Worm (Caenorhabditis elegans): ENCODE data around the gene F49F1.15.

Gene F49F1.15

DNA sequence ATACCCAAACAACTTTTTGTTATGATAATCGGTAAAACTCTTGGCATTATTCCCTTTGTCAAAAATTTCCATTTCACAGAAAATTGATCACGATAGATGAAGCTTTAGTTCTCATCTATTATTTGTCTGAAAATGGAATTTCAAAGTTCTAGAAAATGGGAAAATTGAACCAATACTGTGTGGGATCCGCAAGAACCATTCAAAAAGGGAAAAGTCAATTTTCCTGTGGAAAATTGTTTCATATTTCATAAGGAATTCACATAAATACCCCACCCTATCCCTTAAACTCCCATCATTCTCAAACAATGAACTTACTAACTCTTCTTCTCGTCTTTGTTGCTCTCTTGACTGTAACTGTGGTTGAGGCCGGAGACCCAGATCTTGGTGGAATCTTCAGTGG, 33.6 kb downstream of the F49F1.15 start, which contains the start of the genes C35B1.9 and C35B1.3:
Gene C35B1.9, minus strand, starts transcription at position 101 of the 400 bp plus-strand sequence.
Gene C35B1.3, plus strand, starts transcription at position 306 of the 400 bp plus-strand sequence.
- TF ChIP-seq lin-13 (tag; optimal IDR thresholded peaks at IDR 0.05), result no peak
- TF ChIP-seq unc-120 (tag; optimal IDR thresholded peaks at IDR 0.05; ENCODE audit: poor library complexity, severe bottlenecking), result no peak
- TF ChIP-seq zip-8 (tag; optimal IDR thresholded peaks at IDR 0.05), result no peak
- TF ChIP-seq drap-1 (GFP tag; optimal IDR thresholded peaks at IDR 0.05), result no peak
- no peak for TF ChIP-seq mls-2 (tag; optimal IDR thresholded peaks at IDR 0.05)
- no peak for TF ChIP-seq mep-1 (tag; optimal IDR thresholded peaks at IDR 0.05)

- no peak for TF ChIP-seq nhr-28 (tag; optimal IDR thresholded peaks at IDR 0.05)
- no peak for TF ChIP-seq unc-39 (tag; optimal IDR thresholded peaks at IDR 0.05)
- no peak for TF ChIP-seq elt-1 (tag; optimal IDR thresholded peaks at IDR 0.05; ENCODE audit: borderline replicate concordance, insufficient read depth)
- TF ChIP-seq lsy-2 (tag; optimal IDR thresholded peaks at IDR 0.05), result no peak
- TF ChIP-seq lin-13 (tag; optimal IDR thresholded peaks at IDR 0.05), result no peak
- TF ChIP-seq M03D4.4 (tag; optimal IDR thresholded peaks at IDR 0.05), result no peak
- TF ChIP-seq ceh-83 (GFP tag; optimal IDR thresholded peaks at IDR 0.05), result no peak
- TF ChIP-seq blmp-1 (tag; optimal IDR thresholded peaks at IDR 0.05), result no peak
- TF ChIP-seq unc-62 (GFP tag; optimal IDR thresholded peaks at IDR 0.05), result no peak
- TF ChIP-seq bed-3 (GFP tag; optimal IDR thresholded peaks at IDR 0.05), result no peak
- no peak for TF ChIP-seq ces-1 (GFP tag; optimal IDR thresholded peaks at IDR 0.05)
- TF ChIP-seq lin-32 (GFP tag; optimal IDR thresholded peaks at IDR 0.05), result no peak
- TF ChIP-seq mab-5 (tag; optimal IDR thresholded peaks at IDR 0.05), result no peak
- TF ChIP-seq ham-2 (GFP tag; optimal IDR thresholded peaks at IDR 0.05), result no peak
- no peak for TF ChIP-seq flh-1 (GFP tag; optimal IDR thresholded peaks at IDR 0.05)
- no peak for TF ChIP-seq nhr-12 (tag; optimal IDR thresholded peaks at IDR 0.05)
- TF ChIP-seq mls-2 (tag; optimal IDR thresholded peaks at IDR 0.05), result no peak
- TF ChIP-seq cnd-1 (tag; optimal IDR thresholded peaks at IDR 0.05), result no peak
- TF ChIP-seq nhr-237 (tag; optimal IDR thresholded peaks at IDR 0.05), result no peak
These were observed 34.9 kb downstream of the F49F1.15 start, which contains the start of gene C35B1.4 for ce11 chrIV:4079514-4079913. TSS of gene C35B1.4 (plus strand) at chrIV:4079814.

- no peak for TF ChIP-seq pha-4 (tag; optimal IDR thresholded peaks at IDR 0.05)
- no peak for TF ChIP-seq ham-2 (GFP tag; optimal IDR thresholded peaks at IDR 0.05)
- TF ChIP-seq M03D4.4 (tag; optimal IDR thresholded peaks at IDR 0.05), result no peak
- no peak for TF ChIP-seq lsy-2 (tag; optimal IDR thresholded peaks at IDR 0.05)
- TF ChIP-seq unc-39 (tag; optimal IDR thresholded peaks at IDR 0.05), result no peak
- no peak for TF ChIP-seq hlh-1 (tag; optimal IDR thresholded peaks at IDR 0.05)
- TF ChIP-seq elt-3 (tag; optimal IDR thresholded peaks at IDR 0.05), result no peak
- TF ChIP-seq blmp-1 (tag; optimal IDR thresholded peaks at IDR 0.05), result no peak
- no peak for TF ChIP-seq lin-13 (tag; optimal IDR thresholded peaks at IDR 0.05)
- no peak for TF ChIP-seq ztf-11 (tag; optimal IDR thresholded peaks at IDR 0.05)
- TF ChIP-seq cnd-1 (tag; optimal IDR thresholded peaks at IDR 0.05), result no peak
- TF ChIP-seq bed-3 (GFP tag; optimal IDR thresholded peaks at IDR 0.05), result no peak
- TF ChIP-seq sem-2 (GFP tag; optimal IDR thresholded peaks at IDR 0.05), result no peak
- TF ChIP-seq ceh-39 (tag; optimal IDR thresholded peaks at IDR 0.05), result no peak
- no peak for TF ChIP-seq nhr-12 (tag; optimal IDR thresholded peaks at IDR 0.05)
- TF ChIP-seq nhr-2 (tag; optimal IDR thresholded peaks at IDR 0.05), result no peak
- TF ChIP-seq unc-120 (tag; optimal IDR thresholded peaks at IDR 0.05; ENCODE audit: poor library complexity, severe bottlenecking), result no peak
- TF ChIP-seq mep-1 (tag; optimal IDR thresholded peaks at IDR 0.05), result no peak
- no peak for TF ChIP-seq ces-1 (GFP tag; optimal IDR thresholded peaks at IDR 0.05)
These were observed 35.5 kb downstream of the F49F1.15 start, which contains the start of gene C35B1.8 for ce11 chrIV:4078901-4079300. TSS of gene C35B1.8 (minus strand) at chrIV:4079001.

ce11 chrIV:4076690-4077295, 37.6 kb downstream of the F49F1.15 start:
- TF ChIP-seq nhr-237 (tag; optimal IDR thresholded peaks at IDR 0.05), result no peak
- no peak for TF ChIP-seq mab-5 (tag; optimal IDR thresholded peaks at IDR 0.05)
- no peak for TF ChIP-seq cnd-1 (tag; optimal IDR thresholded peaks at IDR 0.05)
- TF ChIP-seq ceh-39 (tag; optimal IDR thresholded peaks at IDR 0.05), result no peak
- TF ChIP-seq hlh-1 (tag; optimal IDR thresholded peaks at IDR 0.05), result no peak
- no peak for TF ChIP-seq ceh-43 (GFP tag; optimal IDR thresholded peaks at IDR 0.05)
- TF ChIP-seq tbx-8 (GFP tag; optimal IDR thresholded peaks at IDR 0.05), result no peak
- no peak for TF ChIP-seq sptf-1 (tag; optimal IDR thresholded peaks at IDR 0.05)
- no peak for TF ChIP-seq pha-4 (tag; optimal IDR thresholded peaks at IDR 0.05)
- TF ChIP-seq lin-13 (tag; optimal IDR thresholded peaks at IDR 0.05), result no peak
- TF ChIP-seq sem-2 (GFP tag; optimal IDR thresholded peaks at IDR 0.05), result no peak

Measured in whole organism, mixed stage, embryonic.